Fruit fly (Drosophila melanogaster): ENCODE results near the gene CG34150.
A peak's percentile ranks its signal among the peaks of the same experiment; 100 is the strongest.

Gene CG34150

DNA sequence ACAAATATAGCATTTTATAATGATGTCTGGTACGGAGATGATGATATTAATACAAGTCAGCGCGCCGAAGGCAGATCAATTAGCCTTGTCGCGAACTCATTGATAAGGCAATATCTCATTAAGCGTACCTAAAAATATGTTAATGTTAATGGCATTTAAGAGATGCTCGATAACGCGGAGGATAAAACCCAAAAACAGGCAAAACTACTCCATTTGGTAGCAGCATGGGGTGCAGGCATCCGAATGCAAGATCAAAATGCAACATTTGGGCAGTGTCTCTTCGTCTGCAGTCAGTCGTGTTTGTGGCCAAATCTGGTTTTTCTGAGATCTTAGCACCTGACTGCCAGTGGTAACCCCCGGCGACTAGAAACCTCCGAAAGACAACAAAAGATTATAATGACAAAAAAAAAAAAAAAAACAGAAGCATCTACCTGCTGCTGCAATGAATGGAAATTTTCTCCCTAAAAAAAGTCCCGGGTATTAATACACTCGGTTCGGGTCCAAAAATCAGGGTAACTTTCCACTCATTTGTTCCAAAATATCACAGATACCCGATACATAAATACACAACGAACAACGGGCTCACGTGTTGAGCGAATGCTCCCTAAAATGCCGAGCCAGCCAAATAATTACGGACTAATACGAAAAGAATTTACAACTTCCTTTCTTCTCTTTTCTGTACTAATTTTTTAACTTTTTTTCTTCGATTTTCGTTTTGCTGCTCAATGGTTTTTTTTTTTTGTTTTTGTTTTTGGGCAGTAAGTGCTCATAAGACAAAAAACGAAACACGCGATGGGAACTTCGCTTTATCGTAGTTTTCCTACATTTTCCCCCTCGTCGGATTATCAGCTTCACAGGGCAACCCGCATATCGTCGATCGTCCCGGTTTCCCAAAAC lies 32.1 kb downstream of the CG34150 start:
- TF ChIP-seq dsx (GFP tag; optimal IDR thresholded peaks at IDR 0.05; ENCODE audit: poor library complexity, severe bottlenecking) = no peak
- no peak for TF ChIP-seq CG31627 (GFP tag; optimal IDR thresholded peaks at IDR 0.05)
- no peak for TF ChIP-seq Sox102F (GFP tag; optimal IDR thresholded peaks at IDR 0.05)
- no peak for TF ChIP-seq Eip93F (GFP tag; optimal IDR thresholded peaks at IDR 0.05)
- TF ChIP-seq Ets96B (tag; optimal IDR thresholded peaks at IDR 0.05) = no peak
- no peak for TF ChIP-seq CG11902 (GFP tag; optimal IDR thresholded peaks at IDR 0.05)
- no peak for TF ChIP-seq OdsH (GFP tag; optimal IDR thresholded peaks at IDR 0.05)
- TF ChIP-seq CG8632 (GFP tag; optimal IDR thresholded peaks at IDR 0.05) = no peak
- no peak for TF ChIP-seq eg (GFP tag; IDR thresholded peaks at IDR 0.05)

DNA sequence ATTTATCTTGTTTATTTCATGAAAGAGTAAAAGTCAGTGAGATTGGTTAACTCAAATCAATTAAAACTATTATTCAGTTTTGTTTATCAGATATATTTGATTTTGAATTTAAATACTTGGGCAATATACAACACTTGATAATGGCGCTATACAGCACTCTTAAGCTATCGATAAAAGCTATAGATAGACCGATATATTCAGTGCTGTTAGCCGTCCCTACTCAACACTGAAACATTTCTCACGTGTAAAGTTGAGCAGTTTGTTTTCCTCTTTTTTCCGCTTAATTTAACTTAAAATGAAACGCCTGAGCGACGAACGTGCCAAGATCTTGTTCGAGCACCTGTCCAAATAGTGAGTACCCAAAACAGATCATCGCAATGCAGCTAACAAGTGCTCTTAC lies 36.4 kb downstream of the CG34150 start, which contains the start of gene CG7006:
Gene CG7006, plus strand, starts transcription at position 208 of the 400 bp plus-strand sequence.
- TF ChIP-seq CG10631 (GFP tag; optimal IDR thresholded peaks at IDR 0.05) (peak; percentile 67), Sox14 (GFP tag; optimal IDR thresholded peaks at IDR 0.05) (peak; percentile 39), CG3032 (tag; optimal IDR thresholded peaks at IDR 0.05) (no peak), Blimp-1 (GFP tag; optimal IDR thresholded peaks at IDR 0.05) (no peak), CG31627 (GFP tag; optimal IDR thresholded peaks at IDR 0.05) (peak; percentile 79), fkh (GFP tag; optimal IDR thresholded peaks at IDR 0.05) (no peak), Smox (GFP tag; optimal IDR thresholded peaks at IDR 0.05) (no peak), CG34406 (GFP tag; optimal IDR thresholded peaks at IDR 0.05) (no peak), Gug (GFP tag; IDR thresholded peaks at IDR 0.05) (no peak), Ets21C (GFP tag; optimal IDR thresholded peaks at IDR 0.05) (peak; percentile 39), cyc (GFP tag; optimal IDR thresholded peaks at IDR 0.05) (peak; percentile 83), CG7368 (GFP tag; optimal IDR thresholded peaks at IDR 0.05) (no peak), net (GFP tag; optimal IDR thresholded peaks at IDR 0.05) (no peak), CG6854 (GFP tag; optimal IDR thresholded peaks at IDR 0.05) (no peak), fd59A (GFP tag; optimal IDR thresholded peaks at IDR 0.05) (no peak), spab (GFP tag; optimal IDR thresholded peaks at IDR 0.05) (no peak), lz (GFP tag; optimal IDR thresholded peaks at IDR 0.05) (peak; percentile 70), topi (GFP tag; optimal IDR thresholded peaks at IDR 0.05) (peak; percentile 66), OdsH (GFP tag; optimal IDR thresholded peaks at IDR 0.05) (no peak), Hr39 (GFP tag; optimal IDR thresholded peaks at IDR 0.05) (peak; percentile 63), ss (GFP tag; optimal IDR thresholded peaks at IDR 0.05) (no peak), achi (GFP tag; optimal IDR thresholded peaks at IDR 0.05) (no peak), svp (GFP tag) (no peak), Eip78C (GFP tag) (peak; percentile 77), acj6 (GFP tag; optimal IDR thresholded peaks at IDR 0.05) (peak; percentile 41), CG9139 (GFP tag; optimal IDR thresholded peaks at IDR 0.05) (no peak), CG11902 (GFP tag; optimal IDR thresholded peaks at IDR 0.05) (peak; percentile 48), esn (GFP tag; optimal IDR thresholded peaks at IDR 0.05) (peak; percentile 68)

DNA sequence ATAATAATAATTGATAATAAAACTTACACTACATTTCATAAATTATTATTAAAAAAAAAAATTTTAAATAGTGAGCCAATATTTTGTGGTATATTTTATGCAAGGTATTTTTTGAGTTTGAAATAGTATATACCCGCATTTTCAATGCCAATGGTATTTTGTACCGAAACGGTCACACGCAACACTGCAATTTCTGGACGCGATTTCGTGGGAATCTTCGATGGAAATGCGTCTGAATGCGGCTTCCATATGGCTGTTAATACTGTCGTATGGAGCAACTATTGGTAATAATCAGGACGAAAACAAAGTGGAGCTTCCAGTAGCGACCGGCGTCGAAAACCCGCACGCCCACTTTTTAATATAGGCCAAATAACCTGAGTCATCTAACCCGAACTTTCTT lies 37.4 kb downstream of the CG34150 start, which contains the start of gene Nct:
Gene Nct, plus strand, starts transcription at position 173 of the 400 bp plus-strand sequence.
- peak; percentile 68 for TF ChIP-seq Sox14 (GFP tag; optimal IDR thresholded peaks at IDR 0.05)
- no peak for TF ChIP-seq topi (GFP tag; optimal IDR thresholded peaks at IDR 0.05)

DNA sequence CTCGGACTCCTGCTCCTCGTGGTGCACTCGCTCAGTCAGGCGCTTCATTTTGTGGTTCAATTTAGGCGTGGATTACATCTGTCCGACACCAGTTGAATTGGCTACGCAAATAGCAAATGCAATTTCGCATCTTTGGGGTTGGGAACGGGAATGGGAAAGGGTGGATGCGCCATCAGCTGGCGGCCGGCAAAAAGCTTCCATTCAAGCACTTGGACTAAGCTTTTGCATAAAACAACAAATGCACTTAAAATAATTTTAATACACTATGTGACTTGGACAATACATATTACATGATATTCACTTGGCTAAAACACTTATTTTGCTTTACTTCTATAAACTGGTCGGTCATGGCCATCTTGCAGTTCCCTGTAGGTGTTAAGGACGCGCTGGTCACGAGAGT lies 42.1 kb downstream of the CG34150 start, which contains the start of gene HDAC11:
Gene HDAC11, minus strand, starts transcription at position 101 of the 400 bp plus-strand sequence.
- TF ChIP-seq CG9139 (GFP tag; optimal IDR thresholded peaks at IDR 0.05) = no peak
- TF ChIP-seq CG32006 (GFP tag; optimal IDR thresholded peaks at IDR 0.05) = no peak
- TF ChIP-seq CG6854 (GFP tag; optimal IDR thresholded peaks at IDR 0.05) = no peak
- no peak for TF ChIP-seq dsx (GFP tag; optimal IDR thresholded peaks at IDR 0.05; ENCODE audit: poor library complexity, severe bottlenecking)
- no peak for TF ChIP-seq svp (GFP tag)
- no peak for TF ChIP-seq Blimp-1 (GFP tag; optimal IDR thresholded peaks at IDR 0.05)
- TF ChIP-seq cyc (GFP tag; optimal IDR thresholded peaks at IDR 0.05) = no peak
- TF ChIP-seq CG4318 (GFP tag; optimal IDR thresholded peaks at IDR 0.05) = no peak
- TF ChIP-seq Hr39 (GFP tag; optimal IDR thresholded peaks at IDR 0.05) = no peak
- TF ChIP-seq CG8319 (GFP tag; optimal IDR thresholded peaks at IDR 0.05) = no peak
